Worm (Caenorhabditis elegans) whole organism, dauer: ENCODE data around the gene clec-62.

Experiments used
- unc-62 ChIP-seq: sonication (generic microtip); optimal IDR thresholded peaks from 2 replicates; lab custom pipeline; 2017; ENCODE audit warnings: missing biosample characterization, missing genetic modification reagents, missing genetic modification characterization

clec-62 gene

ce11 chrII:12895078-12895670, at the start of gene clec-62, which contains the start of gene clec-63:
Gene clec-62, minus strand, starts transcription at chrII:12895128.
Gene clec-63, plus strand, starts transcription at chrII:12895638.
- TF ChIP-seq unc-62, result no peak

DNA sequence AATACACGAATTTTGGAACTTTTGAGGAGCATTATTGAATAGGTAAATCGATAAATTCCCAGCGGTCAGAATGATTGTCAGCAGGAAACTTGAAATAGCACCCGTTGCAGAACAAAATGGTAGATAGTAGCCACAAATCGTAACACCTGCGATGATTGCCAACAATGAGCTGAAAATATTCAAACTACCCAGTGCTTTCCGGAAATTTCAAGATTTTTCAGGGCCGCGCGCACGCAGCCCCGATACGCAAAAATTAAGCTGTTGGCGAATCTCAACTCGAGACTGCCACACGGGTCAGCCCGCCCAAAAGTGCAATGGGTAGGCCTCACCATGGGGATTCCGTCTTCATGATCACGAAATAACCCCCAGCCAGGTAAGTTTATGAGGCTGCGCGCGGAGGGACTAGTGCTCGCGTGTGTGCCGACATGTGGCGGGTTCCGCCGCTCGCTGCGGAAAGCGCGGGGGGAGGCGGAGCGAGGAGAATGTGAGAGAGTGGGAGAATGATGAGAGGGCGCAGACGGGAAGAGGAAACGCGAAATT, 49.7 kb upstream of the clec-62 start:
- no peak for TF ChIP-seq unc-62

- no peak for TF ChIP-seq unc-62
Measured at ce11 chrII:12942496-12942895, 47.6 kb upstream of the clec-62 start.

DNA sequence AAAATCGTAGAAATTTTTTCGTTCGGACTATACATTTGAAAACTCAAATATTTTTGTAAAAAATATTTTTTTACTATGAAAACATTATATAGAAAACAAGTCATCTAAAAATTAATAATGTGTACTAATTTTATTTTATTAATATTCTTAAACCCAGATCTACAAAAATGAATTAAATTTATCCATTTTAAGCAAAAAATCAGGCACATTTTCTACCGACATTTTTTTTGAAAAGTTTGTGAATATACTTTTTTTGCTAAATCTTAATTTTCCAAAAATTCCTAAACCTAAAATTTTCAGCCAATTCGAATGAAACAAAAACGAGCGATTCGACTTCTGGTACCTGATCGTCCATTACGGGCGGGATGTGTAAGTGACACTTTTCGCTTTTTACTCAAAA, 44.9 kb upstream of the clec-62 start, which contains the start of gene arrd-10:
Gene arrd-10, plus strand, starts transcription at position 301 of the 400 bp plus-strand sequence.
- TF ChIP-seq unc-62, result no peak

- TF ChIP-seq unc-62, result no peak
Measured at ce11 chrII:12939161-12939560, 44.2 kb upstream of the clec-62 start.

DNA sequence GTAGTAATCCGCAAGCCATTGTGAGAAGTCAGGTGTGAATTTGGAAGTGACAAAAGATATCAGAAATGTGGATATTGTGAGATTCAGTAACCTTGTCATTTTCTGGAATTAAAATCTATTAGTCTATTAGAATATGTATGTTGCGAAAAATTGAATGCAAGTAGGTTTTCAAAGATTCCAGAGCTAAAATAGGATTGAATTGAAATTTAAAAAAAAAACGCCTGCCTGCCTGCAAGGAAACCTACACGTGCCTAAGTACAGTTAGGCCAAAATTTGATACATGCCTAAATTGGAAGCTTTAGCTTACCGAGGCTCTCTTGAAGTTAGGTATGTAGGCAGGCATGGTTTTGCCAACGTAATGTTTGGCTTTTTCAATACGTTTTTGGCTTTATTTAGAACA, 40.3 kb upstream of the clec-62 start, which contains the start of gene lips-9:
Gene lips-9, minus strand, starts transcription at position 101 of the 400 bp plus-strand sequence.
- TF ChIP-seq unc-62, result no peak

DNA sequence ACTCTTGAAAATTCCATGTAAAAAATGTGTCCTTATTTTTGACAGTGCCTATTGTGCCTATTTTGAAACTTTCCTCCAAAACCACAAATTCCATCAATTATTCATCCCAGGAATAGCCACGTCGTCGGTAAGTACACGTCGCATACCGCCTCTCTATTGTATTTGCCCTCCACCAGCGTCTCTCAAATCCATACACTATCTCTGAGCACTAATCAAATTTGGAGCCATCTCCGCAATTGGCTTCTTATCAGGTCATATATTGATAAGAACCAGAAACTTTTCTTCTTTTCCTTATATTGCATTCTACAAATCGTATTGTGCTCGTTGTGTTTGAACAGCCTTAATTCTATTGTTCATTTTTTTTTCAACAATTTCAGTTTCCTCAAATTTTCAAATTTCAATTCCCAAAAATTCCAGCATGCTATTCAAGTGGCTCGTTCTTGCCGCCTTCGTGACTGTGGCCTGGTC, 36.6 kb upstream of the clec-62 start, which contains the start of gene dct-18:
Gene dct-18, plus strand, starts transcription at position 418 of the 468 bp plus-strand sequence.
- no peak for TF ChIP-seq unc-62

DNA sequence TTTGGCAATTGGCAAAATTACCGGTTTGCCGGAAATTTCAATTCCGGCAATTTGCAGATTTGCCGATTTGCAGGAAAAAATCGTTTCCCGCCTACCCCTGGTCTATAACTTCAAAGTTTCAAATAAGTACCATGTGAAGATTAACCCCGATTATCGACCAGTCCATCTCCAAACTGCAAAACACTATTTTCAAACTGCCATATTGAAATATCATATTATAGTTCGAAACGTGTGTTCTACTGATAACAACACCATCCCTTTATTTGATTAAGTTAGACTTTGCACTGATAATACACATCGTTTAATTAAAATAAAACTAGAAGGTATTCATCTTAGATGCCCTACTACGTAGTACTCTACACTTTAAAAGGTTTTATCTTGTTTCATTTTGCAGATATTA, 35.2 kb upstream of the clec-62 start:
- TF ChIP-seq unc-62, result no peak

DNA sequence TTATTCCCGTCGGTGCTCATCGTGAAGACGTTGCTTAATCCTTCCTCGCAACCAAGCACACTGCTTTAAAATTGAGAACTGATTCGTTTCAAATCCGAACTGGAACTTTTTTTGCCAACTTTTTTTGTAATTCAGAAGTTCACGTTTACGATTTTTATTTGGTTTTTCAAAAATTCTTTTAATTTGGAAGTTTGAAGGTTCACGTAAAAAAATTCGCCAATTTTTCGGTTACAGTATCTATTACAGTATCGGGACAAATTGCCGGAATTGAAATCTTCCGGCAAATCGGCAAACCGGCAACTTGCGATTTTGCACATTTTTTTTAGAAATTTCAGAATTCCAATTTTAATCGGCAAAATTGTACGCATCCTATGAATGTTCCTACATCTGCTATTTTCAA, 33.3 kb upstream of the clec-62 start, which contains the start of gene F58G1.3:
Gene F58G1.3, minus strand, starts transcription at position 101 of the 400 bp plus-strand sequence.
- no peak for TF ChIP-seq unc-62

- no peak for TF ChIP-seq unc-62
Measured at ce11 chrII:12925551-12925950, 30.6 kb upstream of the clec-62 start, which contains the start of gene F58G1.8. Gene F58G1.8, minus strand, starts transcription at chrII:12925651.

- TF ChIP-seq unc-62, result no peak
Measured at ce11 chrII:12923225-12923624, 28.3 kb upstream of the clec-62 start.

DNA sequence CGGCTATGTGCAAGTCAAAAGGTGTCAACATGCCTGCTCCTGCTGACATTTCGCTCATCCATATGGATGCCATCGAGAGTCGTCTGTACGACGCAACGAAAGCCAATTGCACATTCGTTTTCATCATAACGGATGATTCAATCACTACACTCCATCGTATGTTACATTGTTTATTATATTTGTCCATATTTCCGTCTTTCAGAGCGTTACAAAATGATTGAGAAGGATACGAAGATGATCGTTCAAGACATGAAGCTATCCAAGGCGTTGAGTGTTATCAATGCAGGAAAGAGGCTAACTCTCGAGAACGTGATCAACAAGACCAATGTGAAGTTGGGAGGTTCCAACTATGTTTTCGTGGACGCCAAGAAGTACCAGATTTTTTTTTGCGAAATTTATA, 26.6 kb upstream of the clec-62 start:
- TF ChIP-seq unc-62, result no peak

DNA sequence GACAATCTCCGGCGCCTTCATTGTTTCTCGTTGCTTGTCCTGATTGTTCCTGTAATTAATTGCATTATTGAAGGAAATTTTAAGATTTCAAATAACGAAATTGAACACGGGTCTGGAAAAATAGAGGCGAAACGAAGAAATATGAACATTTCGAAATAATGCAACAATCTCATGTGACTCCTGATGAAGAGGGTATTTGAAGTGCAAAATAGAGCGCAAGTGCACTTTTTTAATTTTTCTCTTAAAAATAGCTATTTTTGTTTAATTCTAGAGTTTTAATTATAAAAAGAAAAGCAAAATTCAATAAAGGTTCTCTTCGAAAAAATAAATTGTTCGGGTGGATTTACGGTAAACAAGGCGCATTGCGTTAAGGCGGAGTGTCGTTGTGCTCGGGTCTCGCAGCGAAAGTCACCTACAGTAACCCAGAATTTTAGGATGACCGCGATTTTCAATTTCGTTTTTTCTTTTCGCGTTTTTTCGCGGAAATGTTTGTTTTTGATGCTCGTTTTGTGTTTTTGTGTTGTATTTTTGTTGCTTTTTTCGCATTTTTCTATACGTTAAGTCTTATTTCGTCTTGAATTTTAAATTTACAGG, 24.1 kb upstream of the clec-62 start, which contains the start of the genes F58G1.2 and wago-4:
Gene F58G1.2, minus strand, starts transcription at position 51 of the 594 bp plus-strand sequence.
Gene wago-4, plus strand, starts transcription at position 592 of the 594 bp plus-strand sequence.
- TF ChIP-seq unc-62, result no peak

ce11 chrII:12914514-12915075, 19.7 kb upstream of the clec-62 start, which contains the start of gene F35C5.12:
Gene F35C5.12, minus strand, starts transcription at chrII:12914564.
- TF ChIP-seq unc-62, result no peak

- TF ChIP-seq unc-62, result no peak
Measured at ce11 chrII:12908779-12909178, 13.9 kb upstream of the clec-62 start, which contains the start of gene ddn-2. Gene ddn-2, plus strand, starts transcription at chrII:12909079.

DNA sequence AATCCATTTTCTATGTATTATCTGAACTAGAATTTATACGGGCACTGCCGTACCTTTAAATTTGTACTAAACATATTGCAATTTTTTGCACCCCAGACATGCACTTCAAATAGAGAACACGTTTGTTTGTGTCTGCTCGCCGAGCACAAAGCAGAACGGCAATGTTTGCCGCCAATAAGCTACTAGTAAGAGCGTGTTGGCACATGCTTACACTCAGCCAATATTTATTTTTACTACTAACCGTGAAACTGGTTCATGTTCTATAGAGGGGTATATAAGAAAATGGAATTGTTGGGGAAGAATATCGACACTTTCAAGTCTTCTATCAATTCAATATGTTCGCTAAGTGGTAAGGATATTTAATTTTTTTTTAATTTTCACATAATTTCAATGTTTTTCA, 12.1 kb upstream of the clec-62 start, which contains the start of gene nspb-11:
Gene nspb-11, plus strand, starts transcription at position 301 of the 400 bp plus-strand sequence.
- no peak for TF ChIP-seq unc-62

DNA sequence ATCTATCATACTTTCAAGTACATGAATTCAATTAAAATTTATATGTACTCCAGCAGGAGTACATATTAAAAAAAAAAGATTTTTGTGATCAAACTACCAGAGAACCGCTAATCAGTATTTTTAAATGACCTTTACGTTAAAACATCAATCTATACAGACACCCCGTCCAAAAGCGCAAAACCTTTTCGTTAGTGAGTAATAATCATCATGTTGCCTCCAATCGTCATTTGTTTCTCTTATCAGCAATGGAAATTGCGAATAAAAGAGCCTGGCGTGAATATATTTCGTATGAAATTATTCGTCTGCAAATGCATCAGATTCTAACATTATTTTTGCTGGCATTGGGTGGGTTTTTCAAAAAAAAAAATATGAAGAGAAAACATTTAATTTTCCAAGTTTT, 9.2 kb upstream of the clec-62 start, which contains the start of gene clec-66:
Gene clec-66, plus strand, starts transcription at position 225 of the 400 bp plus-strand sequence.
- TF ChIP-seq unc-62, result no peak
